Worm (Caenorhabditis elegans) whole organism, mixed stage, embryonic: ENCODE results near the gene nlp-64.
"Not testable (repeated sequence)": the region's sequence is repeated elsewhere in the genome, so short reads cannot be mapped to it uniquely, and the experiment has no call there.

Experiments
- M03D4.4 ChIP-seq: sonication (generic microtip); optimal IDR thresholded peaks from 2 replicates; lab custom pipeline; 2017; ENCODE audit warnings: mild to moderate bottlenecking, missing genetic modification characterization, missing compliant biosample characterization
- bed-3 ChIP-seq: fragments of 200-800 bp; sonication (Bioruptor generic); optimal IDR thresholded peaks from 3 replicates; lab custom pipeline; 2018; ENCODE audit warnings: mild to moderate bottlenecking, missing genetic modification characterization, moderate library complexity, missing compliant biosample characterization
- blmp-1 ChIP-seq: fragments of 150-350 bp; optimal IDR thresholded peaks from 2 replicates; lab custom pipeline; 2014; ENCODE audit warnings: missing biosample characterization, missing genetic modification characterization
- ceh-43 ChIP-seq: fragments of 200-800 bp; sonication (Bioruptor generic); optimal IDR thresholded peaks from 2 replicates; lab custom pipeline; 2018; ENCODE audit warnings: mild to moderate bottlenecking, missing genetic modification characterization, moderate library complexity, missing compliant biosample characterization
- ceh-83 ChIP-seq: fragments of 200-800 bp; sonication (Bioruptor generic); optimal IDR thresholded peaks from 2 replicates; lab custom pipeline; 2018; ENCODE audit warnings: mild to moderate bottlenecking, missing genetic modification characterization, missing compliant biosample characterization
- ces-1 ChIP-seq: fragments of 150-350 bp; optimal IDR thresholded peaks from 2 replicates; lab custom pipeline; 2014; ENCODE audit warnings: missing biosample characterization, missing genetic modification reagents, missing genetic modification characterization
- cnd-1 ChIP-seq: fragments of 200-800 bp; sonication (Bioruptor generic); optimal IDR thresholded peaks from 2 replicates; lab custom pipeline; 2018; ENCODE audit warnings: mild to moderate bottlenecking, missing genetic modification characterization, missing compliant biosample characterization
- drap-1 ChIP-seq: fragments of 200-800 bp; sonication (Bioruptor generic); optimal IDR thresholded peaks from 3 replicates; lab custom pipeline; 2018; ENCODE audit warnings: mild to moderate bottlenecking, missing genetic modification characterization, missing compliant biosample characterization
- elt-1 ChIP-seq: sonication (generic microtip); optimal IDR thresholded peaks from 2 replicates; lab custom pipeline; 2017; ENCODE audit warnings: missing genetic modification characterization, mild to moderate bottlenecking, missing compliant biosample characterization, antibody characterized with exemption, moderate library complexity, borderline replicate concordance; ENCODE audit not compliant: insufficient read depth
- elt-3 ChIP-seq: fragments of 150-350 bp; optimal IDR thresholded peaks from 2 replicates; lab custom pipeline; 2014; ENCODE audit warnings: missing biosample characterization, missing genetic modification characterization
- flh-1 ChIP-seq: fragments of 200-800 bp; sonication (Bioruptor generic); optimal IDR thresholded peaks from 2 replicates; lab custom pipeline; 2018; ENCODE audit warnings: mild to moderate bottlenecking, missing genetic modification characterization, moderate library complexity, missing compliant biosample characterization
- hlh-1 ChIP-seq: fragments of 150-350 bp; optimal IDR thresholded peaks from 2 replicates; lab custom pipeline; 2014; ENCODE audit warnings: missing biosample characterization, missing genetic modification reagents, missing genetic modification characterization
- lin-13 ChIP-seq: fragments of 150-350 bp; optimal IDR thresholded peaks from 2 replicates; lab custom pipeline; 2014; ENCODE audit warnings: missing biosample characterization, missing genetic modification characterization
- lin-32 ChIP-seq: fragments of 200-800 bp; sonication (Bioruptor generic); optimal IDR thresholded peaks from 2 replicates; lab custom pipeline; 2018; ENCODE audit warnings: mild to moderate bottlenecking, missing genetic modification characterization, missing compliant biosample characterization
- lsy-2 ChIP-seq: fragments of 150-350 bp; optimal IDR thresholded peaks from 2 replicates; lab custom pipeline; 2014; ENCODE audit warnings: missing biosample characterization, missing genetic modification characterization
- mab-5 ChIP-seq: fragments of 150-350 bp; optimal IDR thresholded peaks from 2 replicates; lab custom pipeline; 2014; ENCODE audit warnings: missing biosample characterization, missing genetic modification characterization
- mep-1 ChIP-seq: fragments of 150-350 bp; optimal IDR thresholded peaks from 2 replicates; lab custom pipeline; 2017; ENCODE audit warnings: missing biosample characterization, missing genetic modification reagents, missing genetic modification characterization, inconsistent platforms
- mls-2 ChIP-seq: sonication (generic microtip); optimal IDR thresholded peaks from 2 replicates; lab custom pipeline; 2016; ENCODE audit warnings: mild to moderate bottlenecking, missing genetic modification characterization, moderate library complexity, missing compliant biosample characterization
- nhr-76 ChIP-seq: sonication (generic microtip); optimal IDR thresholded peaks from 2 replicates; lab custom pipeline; 2017; ENCODE audit warnings: missing biosample characterization, missing genetic modification characterization
- pha-4 ChIP-seq: fragments of 150-350 bp; optimal IDR thresholded peaks from 2 replicates; lab custom pipeline; 2018; ENCODE audit warnings: missing biosample characterization, missing genetic modification reagents, missing genetic modification characterization
- snpc-4 ChIP-seq: fragments of 150-350 bp; optimal IDR thresholded peaks from 2 replicates; lab custom pipeline; 2014; ENCODE audit warnings: missing biosample characterization, missing genetic modification characterization
- tbx-8 ChIP-seq: fragments of 200-800 bp; sonication (Bioruptor generic); optimal IDR thresholded peaks from 2 replicates; lab custom pipeline; 2018; ENCODE audit warnings: mild to moderate bottlenecking, missing genetic modification characterization, moderate library complexity, missing compliant biosample characterization
- unc-120 ChIP-seq: sonication (generic microtip); optimal IDR thresholded peaks from 2 replicates; lab custom pipeline; 2017; ENCODE audit warnings: missing genetic modification characterization, missing compliant biosample characterization; ENCODE audit not compliant: poor library complexity, severe bottlenecking
- unc-39 ChIP-seq: fragments of 150-350 bp; optimal IDR thresholded peaks from 2 replicates; lab custom pipeline; 2014; ENCODE audit warnings: missing biosample characterization, missing genetic modification characterization
- unc-62 ChIP-seq: fragments of 150-350 bp; optimal IDR thresholded peaks from 2 replicates; lab custom pipeline; 2014; ENCODE audit warnings: missing biosample characterization, missing genetic modification reagents, missing genetic modification characterization
- zip-8 ChIP-seq: fragments of 150-350 bp; optimal IDR thresholded peaks from 2 replicates; lab custom pipeline; 2014; ENCODE audit warnings: missing biosample characterization, missing genetic modification characterization
- ztf-11 ChIP-seq: fragments of 150-350 bp; optimal IDR thresholded peaks from 2 replicates; lab custom pipeline; 2014; ENCODE audit warnings: missing biosample characterization, missing genetic modification characterization

The nlp-64 gene

DNA sequence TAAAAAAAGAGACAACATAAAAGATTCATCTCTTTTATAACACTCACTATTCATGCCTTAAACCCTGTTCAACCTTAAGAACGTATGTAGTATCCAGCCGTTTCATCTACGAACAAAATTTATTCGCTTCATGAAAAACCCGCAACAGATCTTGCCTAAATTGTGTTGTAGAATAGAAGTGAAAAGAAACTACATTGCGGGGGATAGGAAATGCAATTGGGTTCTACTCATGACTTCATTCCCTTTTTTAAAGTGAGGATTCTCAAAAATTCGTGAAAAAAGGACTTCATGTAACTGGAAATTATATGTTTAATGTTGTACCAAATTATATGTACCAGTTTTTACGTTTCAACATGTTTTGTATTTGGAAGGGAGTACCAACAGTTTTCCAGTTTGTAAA, 2.0 kb downstream of the nlp-64 start:
- peak; percentile 66 for TF ChIP-seq ces-1 (GFP tag; lab: Kevin White, UChicago)
- no peak for TF ChIP-seq mep-1
- TF ChIP-seq, all 35 proteins: peak for 1

DNA sequence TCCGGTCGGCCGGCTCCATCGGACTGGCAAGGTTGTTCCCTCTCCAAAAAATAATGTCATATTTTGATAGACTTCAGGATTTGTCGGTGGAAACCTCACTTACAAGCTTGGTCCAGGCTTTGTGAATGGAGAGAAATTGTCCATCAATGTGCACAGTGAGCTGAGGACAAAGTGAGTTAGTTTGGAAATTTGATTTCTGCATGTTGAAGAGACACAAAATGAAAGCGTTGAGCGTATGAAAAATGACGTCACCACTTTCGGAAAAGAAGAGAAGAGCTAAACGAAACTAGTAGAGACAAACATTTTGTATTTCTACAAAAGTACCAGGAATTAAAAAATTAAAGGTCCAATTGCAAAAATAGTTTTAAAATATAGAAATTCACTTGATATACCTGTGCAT, 6.1 kb downstream of the nlp-64 start:
- TF ChIP-seq ces-1 (GFP tag; lab: Kevin White, UChicago) (peak; percentile 92), M03D4.4 (tag; lab: Kevin White, UChicago) (no peak)

DNA sequence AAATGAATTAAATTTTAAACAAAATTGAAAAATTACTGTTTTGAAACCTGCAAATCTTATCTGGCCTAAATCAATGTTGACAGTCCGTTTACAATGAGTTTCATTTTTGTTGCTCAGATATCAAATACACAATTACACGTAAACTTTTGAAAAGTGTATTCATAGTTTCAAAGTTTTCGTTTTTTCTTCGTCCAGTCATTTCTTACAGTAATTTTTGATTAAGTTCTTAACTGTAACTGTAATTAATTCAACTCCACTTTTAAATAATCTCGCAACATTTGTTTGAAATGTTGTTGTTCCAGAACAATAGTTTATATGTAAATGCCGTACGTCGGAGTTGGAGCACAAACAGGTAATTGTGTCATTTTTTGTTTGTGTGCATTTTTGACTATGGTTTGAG, 9.6 kb downstream of the nlp-64 start, which contains the start of gene gcp-2.1:
gcp-2.1 (plus strand) TSS at position 301 of the 400 bp plus-strand sequence.
- TF ChIP-seq mep-1 (no peak), lin-13 (tag; lab: Kevin White, UChicago) (no peak), hlh-1 (no peak), lin-32 (GFP tag; lab: Kevin White, UChicago) (no peak)

DNA sequence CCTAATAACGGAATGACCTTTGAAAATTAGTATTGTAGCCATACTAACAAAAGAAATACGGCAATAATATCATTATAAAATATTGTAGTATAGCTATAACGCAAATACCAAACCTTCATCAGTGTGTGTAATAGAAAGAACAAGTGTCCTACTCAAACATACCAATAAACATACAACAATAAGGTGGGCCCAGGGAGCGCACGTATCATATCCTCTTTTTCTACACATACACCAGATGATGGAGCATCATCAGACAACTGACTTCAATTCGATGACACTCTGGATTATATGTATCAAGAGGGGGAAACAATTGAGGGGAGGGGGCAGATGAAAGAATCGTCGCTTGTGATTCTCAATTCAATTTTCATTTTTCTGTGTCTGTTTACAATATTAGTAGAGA, 10.9 kb downstream of the nlp-64 start:
- TF ChIP-seq hlh-1 (peak; percentile 78), ztf-11 (tag; lab: Kevin White, UChicago) (no peak)
- TF ChIP-seq, all 35 proteins: peak for 1

DNA sequence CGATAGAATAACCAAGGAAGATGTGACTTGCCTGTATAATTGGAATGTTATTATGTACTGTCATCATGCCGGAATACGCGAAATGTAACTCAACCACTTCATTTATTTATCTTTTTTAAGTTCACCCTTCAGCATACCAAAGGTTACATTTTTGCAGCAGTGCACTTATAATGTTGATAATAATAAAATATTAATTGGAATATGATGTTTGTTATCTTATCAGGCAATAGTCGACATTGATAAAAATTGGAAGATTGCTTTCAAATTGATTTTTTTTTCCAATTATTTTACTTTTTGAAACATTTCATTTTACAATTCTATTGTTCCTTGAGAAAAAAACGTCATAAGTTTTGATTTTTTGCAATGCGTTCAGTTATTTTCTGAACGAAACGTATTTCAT, 12.0 kb downstream of the nlp-64 start:
- TF ChIP-seq ceh-43 (GFP tag; lab: Kevin White, UChicago): no peak
- no peak for TF ChIP-seq mls-2 (tag; lab: Kevin White, UChicago)
- TF ChIP-seq pha-4 (tag; lab: Kevin White, UChicago): no peak
- no peak for TF ChIP-seq elt-1 (tag; lab: Kevin White, UChicago)
- TF ChIP-seq zip-8: no peak
- no peak for TF ChIP-seq elt-3
- TF ChIP-seq cnd-1: no peak
- no peak for TF ChIP-seq hlh-1
- TF ChIP-seq ceh-83 (GFP tag; lab: Kevin White, UChicago): no peak
- TF ChIP-seq mab-5 (tag; lab: Kevin White, UChicago): no peak
- no peak for TF ChIP-seq lin-13 (tag; lab: Kevin White, UChicago)
- no peak for TF ChIP-seq unc-120 (tag; lab: Kevin White, UChicago)

DNA sequence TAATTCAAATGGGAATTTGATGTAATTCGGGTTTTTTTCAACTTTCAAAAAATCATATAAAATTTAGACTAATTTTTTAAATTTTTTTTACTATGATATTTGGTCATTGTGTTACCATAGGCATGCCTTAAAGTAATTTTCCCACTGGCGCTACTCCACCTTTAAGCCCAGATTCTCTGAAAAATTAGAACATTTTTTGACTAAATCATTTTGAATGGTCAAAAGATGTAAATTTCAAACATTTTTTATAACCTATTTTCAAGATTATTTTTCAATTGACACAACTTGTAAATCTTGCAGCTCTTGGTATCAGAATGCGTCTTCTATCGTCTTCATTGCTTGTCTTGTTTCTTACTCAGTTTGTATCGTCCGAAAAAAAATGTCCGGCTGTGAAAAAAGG, 14.2 kb downstream of the nlp-64 start, which contains the start of gene R57.2:
R57.2 (plus strand) TSS at position 301 of the 400 bp plus-strand sequence.
- TF ChIP-seq drap-1 (GFP tag; lab: Kevin White, UChicago): no peak

DNA sequence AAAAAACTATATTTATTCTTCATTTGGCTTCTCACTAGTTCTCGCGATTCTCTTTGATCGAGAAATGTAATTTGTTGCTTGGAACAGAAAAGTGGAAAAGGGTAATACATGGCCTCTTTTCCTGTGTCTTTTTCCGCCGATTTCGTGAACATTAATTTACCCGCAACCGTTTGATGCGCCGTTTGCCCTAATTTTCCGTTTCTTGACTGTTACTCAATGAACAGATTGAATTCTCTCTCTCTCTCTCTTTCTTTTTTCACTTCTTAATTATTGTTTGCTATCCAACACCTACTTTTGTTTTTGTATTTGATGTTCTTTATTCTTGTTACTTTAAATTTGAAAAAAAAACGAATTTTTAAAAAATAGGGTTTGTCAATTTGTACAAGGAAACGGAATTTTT, 15.4 kb downstream of the nlp-64 start:
- TF ChIP-seq flh-1 (GFP tag; lab: Kevin White, UChicago) (no peak), unc-62 (GFP tag; lab: Kevin White, UChicago) (no peak), cnd-1 (no peak), unc-39 (no peak), drap-1 (GFP tag; lab: Kevin White, UChicago) (no peak), elt-3 (no peak), bed-3 (no peak), lin-32 (GFP tag; lab: Kevin White, UChicago) (no peak), tbx-8 (no peak), ceh-43 (GFP tag; lab: Kevin White, UChicago) (no peak), nhr-76 (tag; lab: Kevin White, UChicago) (no peak), lsy-2 (tag; lab: Kevin White, UChicago) (no peak), blmp-1 (tag; lab: Kevin White, UChicago) (no peak)

DNA sequence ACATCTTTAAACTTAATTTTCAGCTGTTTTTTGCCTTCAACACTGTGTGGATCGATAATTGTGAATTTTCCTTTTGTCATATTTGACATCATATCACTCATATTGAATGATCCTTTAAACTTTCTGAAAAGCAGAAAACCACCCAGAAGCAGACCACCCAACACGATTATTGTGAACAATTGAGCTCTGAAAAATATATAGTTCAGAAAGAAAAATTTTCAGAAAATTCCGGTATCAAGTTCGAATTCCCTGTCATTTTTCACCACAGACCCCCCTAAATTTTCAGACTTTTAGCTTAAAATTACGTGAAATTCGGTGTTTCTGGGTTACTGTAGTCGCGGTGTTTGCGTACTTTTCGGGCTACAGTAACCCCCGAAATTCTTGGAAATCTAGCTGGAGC, 25.0 kb downstream of the nlp-64 start, which contains the start of gene Y47C4A.1:
Y47C4A.1 (minus strand) TSS at position 101 of the 400 bp plus-strand sequence.
- TF ChIP-seq mab-5, snpc-4, nhr-76 (tag; lab: Kevin White, UChicago): not testable (repeated sequence)
